Worm (Caenorhabditis elegans): Measurements from ENCODE around the gene F45D3.4.

ce11 chrV:12575846-12576245, 22.9 kb upstream of the F45D3.4 start:
- no peak for TF ChIP-seq lsy-12 (tag; optimal IDR thresholded peaks at IDR 0.05)
- TF ChIP-seq elt-3 (tag; optimal IDR thresholded peaks at IDR 0.05) = no peak
- TF ChIP-seq elt-2 (tag; optimal IDR thresholded peaks at IDR 0.05) = no peak
- TF ChIP-seq pha-4 (tag; optimal IDR thresholded peaks at IDR 0.05) = no peak
- no peak for TF ChIP-seq tbx-2 (tag; optimal IDR thresholded peaks at IDR 0.05)
- TF ChIP-seq lin-15B (tag; optimal IDR thresholded peaks at IDR 0.05) = no peak
- no peak for TF ChIP-seq unc-62 (GFP tag; optimal IDR thresholded peaks at IDR 0.05)
- no peak for TF ChIP-seq zag-1 (tag; optimal IDR thresholded peaks at IDR 0.05)
